Fruit fly (Drosophila melanogaster) whole organism, embryonic: ENCODE measurements around the gene CG11699.
A peak's percentile ranks its signal among the peaks of the same experiment; 100 is the strongest.

ENCODE experiments used
- Abd-B ChIP-seq: fragments of 200-800 bp; sonication (Bioruptor generic); optimal IDR thresholded peaks from 2 replicates; lab custom pipeline; 2018; ENCODE audit warnings: missing biosample characterization, mild to moderate bottlenecking, missing genetic modification characterization, moderate library complexity
- Aef1 ChIP-seq: fragments of 200-800 bp; sonication (Bioruptor generic); IDR thresholded peaks from 3 replicates; pipeline ENCODE4 v1.3.6; 2022; ENCODE audit warnings: missing biosample characterization, missing genetic modification characterization
- Atf6 ChIP-seq: fragments of 200-800 bp; sonication (Bioruptor generic); IDR thresholded peaks from 2 replicates; pipeline ENCODE4 v1.3.6; 2022; ENCODE audit warnings: missing biosample characterization, missing genetic modification characterization
- CG10565 ChIP-seq: fragments of 200-800 bp; sonication (Bioruptor generic); optimal IDR thresholded peaks from 3 replicates; lab custom pipeline; 2016; ENCODE audit warnings: missing biosample characterization, mild to moderate bottlenecking, missing genetic modification characterization
- CG11723 ChIP-seq: fragments of 200-800 bp; sonication (Bioruptor generic); optimal IDR thresholded peaks from 2 replicates; lab custom pipeline; 2017; ENCODE audit warnings: missing biosample characterization, mild to moderate bottlenecking, missing genetic modification characterization
- CG12071 ChIP-seq: fragments of 200-800 bp; sonication (Bioruptor generic); optimal IDR thresholded peaks from 3 replicates; lab custom pipeline; 2018; ENCODE audit warnings: missing biosample characterization, mild to moderate bottlenecking, missing genetic modification characterization
- CG13775 ChIP-seq: fragments of 200-800 bp; sonication (Bioruptor generic); optimal IDR thresholded peaks from 3 replicates; lab custom pipeline; 2017; ENCODE audit warnings: missing biosample characterization, mild to moderate bottlenecking, missing genetic modification characterization
- CG13894 ChIP-seq: fragments of 200-800 bp; sonication (Bioruptor generic); optimal IDR thresholded peaks from 3 replicates; lab custom pipeline; 2018; ENCODE audit warnings: missing biosample characterization, mild to moderate bottlenecking, missing genetic modification characterization, moderate library complexity
- CG15514 ChIP-seq: fragments of 200-800 bp; sonication (Bioruptor generic); optimal IDR thresholded peaks from 3 replicates; lab custom pipeline; 2017; ENCODE audit warnings: missing biosample characterization, missing genetic modification characterization, mild to moderate bottlenecking, moderate library complexity, missing genetic modification reagents
- CG15601 ChIP-seq: fragments of 200-800 bp; sonication (Bioruptor generic); optimal IDR thresholded peaks from 3 replicates; lab custom pipeline; 2019; ENCODE audit warnings: missing biosample characterization, mild to moderate bottlenecking, missing genetic modification characterization, moderate library complexity
- CG17359 ChIP-seq: fragments of 200-800 bp; sonication (Bioruptor generic); optimal IDR thresholded peaks from 3 replicates; lab custom pipeline; 2018; ENCODE audit warnings: missing biosample characterization, mild to moderate bottlenecking, missing genetic modification characterization, moderate library complexity
- CG17912 ChIP-seq: fragments of 200-800 bp; sonication (Bioruptor generic); optimal IDR thresholded peaks from 2 replicates; lab custom pipeline; 2018; ENCODE audit warnings: missing biosample characterization, mild to moderate bottlenecking, missing genetic modification characterization
- CG18476 ChIP-seq: fragments of 200-800 bp; sonication (Bioruptor generic); optimal IDR thresholded peaks from 2 replicates; lab custom pipeline; 2016; ENCODE audit warnings: missing biosample characterization, mild to moderate bottlenecking, missing genetic modification characterization
- CG2889 ChIP-seq: fragments of 200-800 bp; sonication (Bioruptor generic); IDR thresholded peaks from 3 replicates; pipeline ENCODE4 v1.3.6; 2022; ENCODE audit warnings: missing biosample characterization, missing genetic modification characterization
- CG30020 ChIP-seq: fragments of 200-800 bp; optimal IDR thresholded peaks from 2 replicates; lab custom pipeline; 2019; ENCODE audit warnings: missing biosample characterization, mild to moderate bottlenecking, missing genetic modification characterization, moderate library complexity
- CG4282 ChIP-seq: fragments of 200-800 bp; sonication (Bioruptor generic); optimal IDR thresholded peaks from 2 replicates; lab custom pipeline; 2016; ENCODE audit warnings: missing biosample characterization, missing genetic modification characterization
- CG4730 ChIP-seq: fragments of 200-800 bp; sonication (Bioruptor generic); IDR thresholded peaks from 2 replicates; pipeline ENCODE4 v1.3.6; 2022; ENCODE audit warnings: missing biosample characterization, missing genetic modification characterization
- CG7928 ChIP-seq: fragments of 200-800 bp; sonication (Bioruptor generic); optimal IDR thresholded peaks from 2 replicates; lab custom pipeline; 2017; ENCODE audit warnings: missing biosample characterization, mild to moderate bottlenecking, missing genetic modification characterization
- CG8089 ChIP-seq: fragments of 200-800 bp; sonication (Bioruptor generic); optimal IDR thresholded peaks from 3 replicates; lab custom pipeline; 2016; ENCODE audit warnings: missing biosample characterization, missing genetic modification characterization
- Ets97D ChIP-seq: fragments of 200-800 bp; sonication (Bioruptor generic); optimal IDR thresholded peaks from 3 replicates; lab custom pipeline; 2016; ENCODE audit warnings: missing biosample characterization, missing genetic modification characterization
- Kr ChIP-seq: fragments of 200-800 bp; sonication (Bioruptor generic); optimal IDR thresholded peaks from 2 replicates; lab custom pipeline; 2017; ENCODE audit warnings: missing biosample characterization, mild to moderate bottlenecking, missing genetic modification characterization
- Lhr ChIP-seq: fragments of 200-800 bp; sonication (Bioruptor generic); optimal IDR thresholded peaks from 3 replicates; lab custom pipeline; 2017; ENCODE audit warnings: mild to moderate bottlenecking, missing biosample characterization, missing genetic modification reagents, missing genetic modification characterization
- MESR4 ChIP-seq: fragments of 200-800 bp; sonication (Bioruptor generic); optimal IDR thresholded peaks from 2 replicates; lab custom pipeline; 2018; ENCODE audit warnings: missing biosample characterization, mild to moderate bottlenecking, missing genetic modification characterization, moderate library complexity
- Ravus ChIP-seq: fragments of 200-800 bp; sonication (Bioruptor generic); IDR thresholded peaks from 2 replicates; pipeline ENCODE4 v1.3.6; 2022; ENCODE audit warnings: missing biosample characterization, missing genetic modification characterization
- Taf1 ChIP-seq: fragments of 200-800 bp; sonication (Bioruptor generic); IDR thresholded peaks from 2 replicates; pipeline ENCODE4 v1.3.6; 2022; ENCODE audit warnings: missing biosample characterization, missing genetic modification characterization
- ara ChIP-seq: fragments of 200-800 bp; sonication (Bioruptor generic); IDR thresholded peaks from 2 replicates; pipeline ENCODE4 v1.3.6; 2022; ENCODE audit warnings: missing biosample characterization, missing genetic modification characterization
- bab2 ChIP-seq: fragments of 200-800 bp; sonication (Bioruptor generic); optimal IDR thresholded peaks from 2 replicates; lab custom pipeline; 2016; ENCODE audit warnings: missing biosample characterization, missing genetic modification characterization
- corto ChIP-seq: fragments of 200-800 bp; sonication (Bioruptor generic); optimal IDR thresholded peaks from 2 replicates; lab custom pipeline; 2016; ENCODE audit warnings: missing biosample characterization, mild to moderate bottlenecking, missing genetic modification characterization, moderate library complexity
- eve ChIP-seq, 2 experiments: fragments of >200 bp; optimal IDR thresholded peaks; 2 replicates each; lab custom pipeline; 2017; ENCODE audit warnings: missing biosample characterization in 2 of 2, missing genetic modification characterization in 2 of 2
- ewg ChIP-seq: fragments of 200-800 bp; sonication (Bioruptor generic); optimal IDR thresholded peaks from 3 replicates; lab custom pipeline; 2017; ENCODE audit warnings: mild to moderate bottlenecking, missing biosample characterization, missing genetic modification reagents, missing genetic modification characterization
- fd96Cb ChIP-seq: fragments of 200-800 bp; sonication (Bioruptor generic); optimal IDR thresholded peaks from 2 replicates; lab custom pipeline; 2018; ENCODE audit warnings: missing biosample characterization, mild to moderate bottlenecking, missing genetic modification characterization, moderate library complexity
- gfzf ChIP-seq: fragments of 200-800 bp; sonication (Bioruptor generic); optimal IDR thresholded peaks from 2 replicates; lab custom pipeline; 2016; ENCODE audit warnings: missing biosample characterization, mild to moderate bottlenecking, missing genetic modification characterization, moderate library complexity
- lab ChIP-seq: fragments of 200-800 bp; sonication (Bioruptor generic); optimal IDR thresholded peaks from 3 replicates; lab custom pipeline; 2017; ENCODE audit warnings: missing biosample characterization, missing genetic modification characterization, mild to moderate bottlenecking, moderate library complexity, missing genetic modification reagents
- lbe ChIP-seq: fragments of 200-800 bp; sonication (Bioruptor generic); optimal IDR thresholded peaks from 2 replicates; lab custom pipeline; 2016; ENCODE audit warnings: missing biosample characterization, mild to moderate bottlenecking, missing genetic modification characterization
- lola ChIP-seq, 3 experiments: fragments of >200 bp in 2 of 3; fragments of 200-800 bp in 1 of 3; sonication (Bioruptor generic) in 1 of 3; optimal IDR thresholded peaks; 2 replicates each; lab custom pipeline; 2017 to 2019; ENCODE audit warnings: missing biosample characterization in 3 of 3, missing genetic modification characterization in 3 of 3, mild to moderate bottlenecking in 1 of 3, moderate library complexity in 1 of 3
- oc ChIP-seq: fragments of 200-800 bp; sonication (Bioruptor generic); optimal IDR thresholded peaks from 2 replicates; lab custom pipeline; 2018; ENCODE audit warnings: missing biosample characterization, mild to moderate bottlenecking, missing genetic modification characterization, moderate library complexity
- pum ChIP-seq: fragments of 200-800 bp; sonication (Bioruptor generic); optimal IDR thresholded peaks from 2 replicates; lab custom pipeline; 2016; ENCODE audit warnings: missing biosample characterization, missing genetic modification characterization
- rib ChIP-seq: fragments of 200-800 bp; sonication (Bioruptor generic); IDR thresholded peaks from 2 replicates; pipeline ENCODE4 v1.3.6; 2022; ENCODE audit warnings: missing biosample characterization, missing genetic modification characterization
- shn ChIP-seq: fragments of 200-800 bp; sonication (Bioruptor generic); optimal IDR thresholded peaks from 3 replicates; lab custom pipeline; 2016; ENCODE audit warnings: missing biosample characterization, missing genetic modification characterization
- sima ChIP-seq: fragments of 200-800 bp; sonication (Bioruptor generic); optimal IDR thresholded peaks from 2 replicates; lab custom pipeline; 2016; ENCODE audit warnings: missing biosample characterization, missing genetic modification characterization
- sna ChIP-seq: fragments of 200-800 bp; sonication (Bioruptor generic); IDR thresholded peaks from 2 replicates; pipeline ENCODE4 v1.3.6; 2022; ENCODE audit warnings: missing biosample characterization, missing genetic modification characterization; ENCODE audit not compliant: partially characterized antibody
- so ChIP-seq: fragments of 200-800 bp; sonication (Bioruptor generic); IDR thresholded peaks from 3 replicates; pipeline ENCODE4 v1.3.6; 2022; ENCODE audit warnings: missing biosample characterization, missing genetic modification characterization
- tin ChIP-seq: fragments of 200-800 bp; sonication (Bioruptor generic); optimal IDR thresholded peaks from 3 replicates; lab custom pipeline; 2016; ENCODE audit warnings: missing biosample characterization, missing genetic modification characterization
- tll ChIP-seq, 2 experiments: fragments of 200-800 bp in 1 of 2; fragments of >200 bp in 1 of 2; sonication (Bioruptor generic) in 1 of 2; optimal IDR thresholded peaks; 2 replicates each; lab custom pipeline; 2017 to 2019; ENCODE audit warnings: missing biosample characterization in 2 of 2, missing genetic modification characterization in 2 of 2, mild to moderate bottlenecking in 1 of 2, moderate library complexity in 1 of 2
- trh ChIP-seq: fragments of 200-800 bp; sonication (Bioruptor generic); optimal IDR thresholded peaks from 2 replicates; lab custom pipeline; 2016; ENCODE audit warnings: missing biosample characterization, missing genetic modification characterization
- twi ChIP-seq: fragments of 200-800 bp; optimal IDR thresholded peaks from 2 replicates; lab custom pipeline; 2019; ENCODE audit warnings: missing biosample characterization, mild to moderate bottlenecking, missing genetic modification characterization, moderate library complexity
- wor ChIP-seq: fragments of 200-800 bp; sonication (Bioruptor generic); IDR thresholded peaks from 2 replicates; pipeline ENCODE4 v1.3.6; 2022; ENCODE audit warnings: missing biosample characterization, missing genetic modification characterization
- yki ChIP-seq: fragments of >200 bp; optimal IDR thresholded peaks from 3 replicates; lab custom pipeline; 2018

Gene CG11699

dm6 chrX:11580200-11580840 is 9.9 kb downstream of the CG11699 start, which contains the start of gene nod (continued):
- TF ChIP-seq trh (GFP tag; lab: Kevin White, UChicago) = peak; percentile 18
- peak; percentile 10 for TF ChIP-seq Abd-B
- TF ChIP-seq Lhr (GFP tag; lab: Kevin White, UChicago) = peak; percentile 92
- peak; percentile 45 for TF ChIP-seq fd96Cb (tag; lab: Kevin White, UChicago)
- no peak for TF ChIP-seq eve (GFP tag; optimal IDR thresholded peaks at IDR 0.05; lab: Kevin White, UChicago)
- TF ChIP-seq tll (GFP tag; optimal IDR thresholded peaks at IDR 0.05; lab: Kevin White, UChicago) = no peak
- TF ChIP-seq MESR4 (GFP tag; lab: Kevin White, UChicago) = peak; percentile 36
- TF ChIP-seq CG4282 = no peak
- TF ChIP-seq CG12071 = peak; percentile 32
- TF ChIP-seq Taf1 (GFP tag; lab: Robert Waterston, UW) = no peak
- peak; percentile 0 for TF ChIP-seq CG8089 (GFP tag; lab: Kevin White, UChicago)
- peak; percentile 44; the same call in 1 of the 2 replicates for TF ChIP-seq CG4730 (GFP tag; lab: Robert Waterston, UW)
- TF ChIP-seq rib (GFP tag; lab: Robert Waterston, UW) = 0 out of 2 replicates have a peak, but pooled peaks have one; percentile 30
- TF ChIP-seq sna (GFP tag; lab: Robert Waterston, UW) = 0 out of 2 replicates have a peak, but pooled peaks have one; percentile 34
- peak; percentile 79 for TF ChIP-seq CG15514 (GFP tag; lab: Kevin White, UChicago)
- no peak for TF ChIP-seq CG11723 (GFP tag; lab: Kevin White, UChicago)
- TF ChIP-seq CG30020 (tag; lab: Kevin White, UChicago) = peak; percentile 10
- TF ChIP-seq pum (GFP tag; lab: Kevin White, UChicago) = peak; percentile 51
- TF ChIP-seq yki (lab: Kevin White, UChicago) = no peak
- no peak for TF ChIP-seq CG10565
- no peak for TF ChIP-seq CG17912 (GFP tag; lab: Kevin White, UChicago)
- TF ChIP-seq so (GFP tag; lab: Robert Waterston, UW) = 0 out of 3 replicates have a peak, but pooled peaks have one; percentile 29
- TF ChIP-seq lab = peak; percentile 75
- no peak for TF ChIP-seq twi (tag; lab: Kevin White, UChicago)
- no peak for TF ChIP-seq CG15601
- TF ChIP-seq lbe (GFP tag; lab: Kevin White, UChicago) = no peak
- TF ChIP-seq wor (GFP tag; lab: Robert Waterston, UW) = peak; percentile 34; the same call in 1 of the 2 replicates
- peak; percentile 30 for TF ChIP-seq ewg (GFP tag; lab: Kevin White, UChicago)
- peak; percentile 94 for TF ChIP-seq Ets97D (GFP tag; lab: Kevin White, UChicago)
- peak; percentile 50; the same call in 1 of the 2 replicates for TF ChIP-seq ara (GFP tag; lab: Robert Waterston, UW)
- peak; percentile 68 for TF ChIP-seq CG13775
- no peak for TF ChIP-seq Ravus (GFP tag; lab: Robert Waterston, UW)
- TF ChIP-seq sima = peak; percentile 20
- TF ChIP-seq lola (GFP tag; optimal IDR thresholded peaks at IDR 0.05; lab: Kevin White, UChicago) = peak in 1 of 3 experiments; percentile 40
- peak; percentile 43 for TF ChIP-seq CG18476 (GFP tag; lab: Kevin White, UChicago)
- TF ChIP-seq CG13894 = peak; percentile 66
- TF ChIP-seq bab2 (GFP tag; lab: Kevin White, UChicago) = peak; percentile 65
- TF ChIP-seq oc = peak; percentile 8
- peak; percentile 92 for TF ChIP-seq gfzf
- peak; percentile 57; the same call in 2 of the 3 replicates for TF ChIP-seq CG2889
- TF ChIP-seq Aef1 = peak; percentile 32; the same call in 1 of the 3 replicates
- peak; percentile 67 for TF ChIP-seq shn (GFP tag; lab: Kevin White, UChicago)
- TF ChIP-seq CG7928 (GFP tag; lab: Kevin White, UChicago) = peak; percentile 94
- peak; percentile 69 for TF ChIP-seq CG17359
- peak; percentile 56 for TF ChIP-seq Atf6
- no peak for TF ChIP-seq Kr (GFP tag; lab: Kevin White, UChicago)
- peak; percentile 64 for TF ChIP-seq tin
- TF ChIP-seq corto = no peak
